Fruit fly (Drosophila melanogaster) whole organism, embryonic: ENCODE measurements around the gene bi.

ENCODE experiments used
- Abd-B ChIP-seq: fragments of 200-800 bp; sonication (Bioruptor generic); optimal IDR thresholded peaks from 2 replicates; lab custom pipeline; 2018; ENCODE audit warnings: missing biosample characterization, mild to moderate bottlenecking, missing genetic modification characterization, moderate library complexity
- Bdp1 ChIP-seq: fragments of 200-800 bp; sonication (Bioruptor generic); optimal IDR thresholded peaks from 3 replicates; lab custom pipeline; 2016; ENCODE audit warnings: missing biosample characterization, missing genetic modification characterization
- CG10321 ChIP-seq: fragments of 200-800 bp; sonication (Bioruptor generic); IDR thresholded peaks from 2 replicates; pipeline ENCODE4 v1.3.6; 2022; ENCODE audit warnings: missing biosample characterization, missing genetic modification characterization
- CG11723 ChIP-seq: fragments of 200-800 bp; sonication (Bioruptor generic); optimal IDR thresholded peaks from 2 replicates; lab custom pipeline; 2017; ENCODE audit warnings: missing biosample characterization, mild to moderate bottlenecking, missing genetic modification characterization
- CG12391 ChIP-seq: fragments of 200-800 bp; sonication (Bioruptor generic); optimal IDR thresholded peaks from 3 replicates; lab custom pipeline; 2018; ENCODE audit warnings: missing biosample characterization, mild to moderate bottlenecking, missing genetic modification characterization, moderate library complexity
- CG12744 ChIP-seq: fragments of 200-800 bp; sonication (Bioruptor generic); optimal IDR thresholded peaks from 2 replicates; lab custom pipeline; 2016; ENCODE audit warnings: missing biosample characterization, missing genetic modification characterization
- CG14710 ChIP-seq: fragments of 200-800 bp; sonication (Bioruptor generic); optimal IDR thresholded peaks from 3 replicates; lab custom pipeline; 2019; ENCODE audit warnings: missing biosample characterization, mild to moderate bottlenecking, missing genetic modification characterization, moderate library complexity
- CG17328 ChIP-seq: fragments of 200-800 bp; sonication (Bioruptor generic); IDR thresholded peaks from 2 replicates; pipeline ENCODE4 v1.3.6; 2022; ENCODE audit warnings: missing biosample characterization, missing genetic modification characterization
- CG17829 ChIP-seq: fragments of 200-800 bp; optimal IDR thresholded peaks from 2 replicates; lab custom pipeline; 2019; ENCODE audit warnings: missing biosample characterization, mild to moderate bottlenecking, missing genetic modification characterization, moderate library complexity
- CG18476 ChIP-seq: fragments of 200-800 bp; sonication (Bioruptor generic); optimal IDR thresholded peaks from 2 replicates; lab custom pipeline; 2016; ENCODE audit warnings: missing biosample characterization, mild to moderate bottlenecking, missing genetic modification characterization
- CG2116 ChIP-seq: fragments of 200-800 bp; sonication (Bioruptor generic); optimal IDR thresholded peaks from 3 replicates; lab custom pipeline; 2018; ENCODE audit warnings: missing biosample characterization, mild to moderate bottlenecking, missing genetic modification characterization
- CG2129 ChIP-seq: fragments of 200-800 bp; sonication (Bioruptor generic); IDR thresholded peaks from 2 replicates; pipeline ENCODE4 v1.3.6; 2022; ENCODE audit warnings: missing biosample characterization, missing genetic modification characterization; ENCODE audit not compliant: partially characterized antibody
- CG2202 ChIP-seq: fragments of 200-800 bp; sonication (Bioruptor generic); optimal IDR thresholded peaks from 2 replicates; lab custom pipeline; 2018; ENCODE audit warnings: missing biosample characterization, mild to moderate bottlenecking, missing genetic modification characterization
- CG2889 ChIP-seq: fragments of 200-800 bp; sonication (Bioruptor generic); IDR thresholded peaks from 3 replicates; pipeline ENCODE4 v1.3.6; 2022; ENCODE audit warnings: missing biosample characterization, missing genetic modification characterization
- CG3847 ChIP-seq: fragments of 200-800 bp; sonication (Bioruptor generic); IDR thresholded peaks from 2 replicates; pipeline ENCODE4 v1.3.6; 2022; ENCODE audit warnings: missing biosample characterization, missing genetic modification characterization
- CG4328 ChIP-seq: fragments of 200-800 bp; sonication (Bioruptor generic); optimal IDR thresholded peaks from 3 replicates; lab custom pipeline; 2017; ENCODE audit warnings: missing biosample characterization, missing genetic modification reagents, missing genetic modification characterization
- CG43689 ChIP-seq: fragments of 200-800 bp; sonication (Bioruptor generic); IDR thresholded peaks from 2 replicates; pipeline ENCODE4 v1.3.6; 2022; ENCODE audit warnings: missing biosample characterization, missing genetic modification characterization
- CG4404 ChIP-seq: fragments of 200-800 bp; sonication (Bioruptor generic); IDR thresholded peaks from 2 replicates; pipeline ENCODE4 v1.3.6; 2022; ENCODE audit warnings: missing biosample characterization, missing genetic modification characterization
- CG5180 ChIP-seq: fragments of 200-800 bp; sonication (Bioruptor generic); optimal IDR thresholded peaks from 3 replicates; lab custom pipeline; 2017; ENCODE audit warnings: missing biosample characterization, missing genetic modification characterization, mild to moderate bottlenecking, moderate library complexity, missing genetic modification reagents
- CG6254 ChIP-seq: fragments of 200-800 bp; sonication (Bioruptor generic); optimal IDR thresholded peaks from 3 replicates; lab custom pipeline; 2017; ENCODE audit warnings: mild to moderate bottlenecking, missing biosample characterization, missing genetic modification reagents, missing genetic modification characterization
- CG6683 ChIP-seq: fragments of 200-800 bp; sonication (Bioruptor generic); optimal IDR thresholded peaks from 2 replicates; lab custom pipeline; 2017; ENCODE audit warnings: missing biosample characterization, mild to moderate bottlenecking, missing genetic modification characterization, missing genetic modification reagents
- CG6765 ChIP-seq: fragments of 200-800 bp; sonication (Bioruptor generic); optimal IDR thresholded peaks from 3 replicates; lab custom pipeline; 2017; ENCODE audit warnings: missing biosample characterization, mild to moderate bottlenecking, missing genetic modification characterization
- CG9215 ChIP-seq: fragments of 200-800 bp; sonication (Bioruptor generic); IDR thresholded peaks from 2 replicates; pipeline ENCODE4 v1.3.6; 2022; ENCODE audit warnings: missing biosample characterization, missing genetic modification characterization
- CG9797 ChIP-seq: fragments of 200-800 bp; sonication (Bioruptor generic); optimal IDR thresholded peaks from 3 replicates; lab custom pipeline; 2018; ENCODE audit warnings: missing biosample characterization, mild to moderate bottlenecking, missing genetic modification characterization
- Chrac-16 ChIP-seq: fragments of 200-800 bp; sonication (Bioruptor generic); optimal IDR thresholded peaks from 3 replicates; lab custom pipeline; 2016; ENCODE audit warnings: missing biosample characterization, missing genetic modification characterization
- Eip74EF ChIP-seq, 2 experiments: fragments of 200-800 bp in 1 of 2; fragments of >200 bp in 1 of 2; sonication (Bioruptor generic) in 1 of 2; optimal IDR thresholded peaks; 2 replicates each; lab custom pipeline; 2017 to 2019; ENCODE audit warnings: missing biosample characterization in 2 of 2, missing genetic modification characterization in 2 of 2, mild to moderate bottlenecking in 1 of 2, moderate library complexity in 1 of 2
- Fer2 ChIP-seq: fragments of 200-800 bp; sonication (Bioruptor generic); optimal IDR thresholded peaks from 2 replicates; lab custom pipeline; 2018; ENCODE audit warnings: missing biosample characterization, mild to moderate bottlenecking, missing genetic modification characterization, moderate library complexity
- H15 ChIP-seq: fragments of 200-800 bp; sonication (Bioruptor generic); IDR thresholded peaks from 3 replicates; pipeline ENCODE4 v1.3.6; 2022; ENCODE audit warnings: missing biosample characterization, missing genetic modification characterization
- NFAT ChIP-seq: fragments of 200-800 bp; sonication (Bioruptor generic); IDR thresholded peaks from 2 replicates; pipeline ENCODE4 v1.3.6; 2022; ENCODE audit warnings: missing biosample characterization, missing genetic modification characterization
- Oaz ChIP-seq: fragments of 200-800 bp; sonication (Bioruptor generic); IDR thresholded peaks from 2 replicates; pipeline ENCODE4 v1.3.6; 2022; ENCODE audit warnings: missing biosample characterization, missing genetic modification characterization
- Oli ChIP-seq: fragments of 200-800 bp; sonication (Bioruptor generic); optimal IDR thresholded peaks from 2 replicates; lab custom pipeline; 2018; ENCODE audit warnings: missing biosample characterization, mild to moderate bottlenecking, missing genetic modification characterization, moderate library complexity
- Rx ChIP-seq: fragments of 200-800 bp; sonication (Bioruptor generic); IDR thresholded peaks from 2 replicates; pipeline ENCODE4 v1.3.6; 2022; ENCODE audit warnings: missing biosample characterization, missing genetic modification characterization
- ase ChIP-seq: fragments of 200-800 bp; sonication (Bioruptor generic); IDR thresholded peaks from 3 replicates; pipeline ENCODE4 v1.3.6; 2022; ENCODE audit warnings: missing biosample characterization, missing genetic modification characterization
- az2 ChIP-seq: fragments of 200-800 bp; sonication (Bioruptor generic); optimal IDR thresholded peaks from 3 replicates; lab custom pipeline; 2016; ENCODE audit warnings: missing biosample characterization, missing genetic modification characterization
- cg ChIP-seq: fragments of 200-800 bp; sonication (Bioruptor generic); optimal IDR thresholded peaks from 3 replicates; lab custom pipeline; 2019; ENCODE audit warnings: missing biosample characterization, mild to moderate bottlenecking, missing genetic modification characterization, moderate library complexity
- dan ChIP-seq: fragments of 200-800 bp; sonication (Bioruptor generic); IDR thresholded peaks from 2 replicates; pipeline ENCODE4 v1.3.6; 2022; ENCODE audit warnings: missing biosample characterization, missing genetic modification characterization
- esg ChIP-seq: fragments of 200-800 bp; sonication (Bioruptor generic); conservative IDR thresholded peaks from 2 replicates; pipeline ENCODE4 v1.3.6; 2022; ENCODE audit warnings: missing biosample characterization, missing genetic modification characterization
- fd102C ChIP-seq: fragments of 200-800 bp; sonication (Bioruptor generic); optimal IDR thresholded peaks from 2 replicates; lab custom pipeline; 2018; ENCODE audit warnings: missing biosample characterization, mild to moderate bottlenecking, missing genetic modification characterization, moderate library complexity
- fu2 ChIP-seq: fragments of 200-800 bp; sonication (Bioruptor generic); optimal IDR thresholded peaks from 2 replicates; lab custom pipeline; 2016; ENCODE audit warnings: missing biosample characterization, missing genetic modification characterization
- gfzf ChIP-seq: fragments of 200-800 bp; sonication (Bioruptor generic); optimal IDR thresholded peaks from 2 replicates; lab custom pipeline; 2016; ENCODE audit warnings: missing biosample characterization, mild to moderate bottlenecking, missing genetic modification characterization, moderate library complexity
- h ChIP-seq: fragments of >200 bp; optimal IDR thresholded peaks from 2 replicates; lab custom pipeline; 2017
- hth ChIP-seq: fragments of >200 bp; optimal IDR thresholded peaks from 2 replicates; lab custom pipeline; 2017; ENCODE audit warnings: inconsistent platforms
- jumu ChIP-seq: fragments of 200-800 bp; sonication (Bioruptor generic); optimal IDR thresholded peaks from 3 replicates; lab custom pipeline; 2016; ENCODE audit warnings: missing biosample characterization, missing genetic modification characterization
- odd ChIP-seq: fragments of 200-800 bp; sonication (Bioruptor generic); optimal IDR thresholded peaks from 2 replicates; lab custom pipeline; 2017; ENCODE audit warnings: missing biosample characterization, mild to moderate bottlenecking, missing genetic modification characterization
- pan ChIP-seq, 4 experiments: fragments of >200 bp in 3 of 4; fragments of 200-800 bp in 1 of 4; sonication (Bioruptor generic) in 1 of 4; optimal IDR thresholded peaks in 3 of 4; IDR thresholded peaks in 1 of 4; 2 replicates each; pipeline versions ENCODE4 v1.3.6 to Lab custom; 2017 to 2022; ENCODE audit warnings: missing biosample characterization in 2 of 4, missing genetic modification characterization in 2 of 4, mixed read lengths in 1 of 4
- ro ChIP-seq: fragments of 200-800 bp; sonication (Bioruptor generic); IDR thresholded peaks from 2 replicates; pipeline ENCODE4 v1.3.6; 2022; ENCODE audit warnings: missing biosample characterization, missing genetic modification characterization
- so ChIP-seq: fragments of 200-800 bp; sonication (Bioruptor generic); IDR thresholded peaks from 3 replicates; pipeline ENCODE4 v1.3.6; 2022; ENCODE audit warnings: missing biosample characterization, missing genetic modification characterization
- ttk ChIP-seq: fragments of 200-800 bp; sonication (Bioruptor generic); IDR thresholded peaks from 2 replicates; pipeline ENCODE4 v2.1.2; 2022; ENCODE audit warnings: missing biosample characterization, missing genetic modification characterization
- vnd ChIP-seq: fragments of 200-800 bp; sonication (Bioruptor generic); IDR thresholded peaks from 3 replicates; pipeline ENCODE4 v1.3.6; 2022; ENCODE audit warnings: missing biosample characterization, missing genetic modification characterization; ENCODE audit not compliant: partially characterized antibody
- wdn ChIP-seq: fragments of 200-800 bp; sonication (Bioruptor generic); IDR thresholded peaks from 2 replicates; pipeline ENCODE4 v1.3.6; 2022; ENCODE audit warnings: missing biosample characterization, missing genetic modification characterization

Gene bi

DNA sequence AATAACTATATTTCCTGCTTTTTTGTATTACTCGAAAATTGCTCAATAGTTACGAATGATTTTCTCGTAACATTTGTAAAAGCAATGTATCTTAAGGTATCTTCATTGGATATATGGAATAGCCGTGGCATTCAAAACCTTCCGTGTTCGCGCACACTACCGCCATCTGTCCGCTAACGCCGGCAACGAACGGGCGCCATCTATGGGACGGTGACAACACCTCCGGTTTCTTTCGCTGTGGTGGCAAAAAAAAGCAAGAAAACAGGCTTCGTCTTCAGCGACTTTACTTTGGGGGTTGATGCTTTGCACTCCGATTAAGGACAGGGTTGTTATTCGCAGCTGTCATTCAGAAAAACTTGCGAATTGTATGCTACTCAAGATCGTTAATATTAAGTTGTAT, 94.5 kb downstream of the bi start (continued):
- no peak for TF ChIP-seq pan (optimal IDR thresholded peaks at IDR 0.05; lab: Kevin White, UChicago)
- peak in 1 of 2 experiments; percentile 42 for TF ChIP-seq pan (GFP tag; optimal IDR thresholded peaks at IDR 0.05 in 1 of 2, IDR thresholded peaks at IDR 0.05 in 1 of 2)
- peak; percentile 75 for TF ChIP-seq CG2116 (GFP tag; lab: Kevin White, UChicago)
- TF ChIP-seq esg (GFP tag; lab: Robert Waterston, UW) = no peak
- 0 out of 2 replicates have a peak, but pooled peaks have one; percentile 31 for TF ChIP-seq CG3847 (GFP tag; lab: Robert Waterston, UW)
- peak; percentile 73 for TF ChIP-seq Chrac-16 (GFP tag; lab: Kevin White, UChicago)
- TF ChIP-seq CG43689 (GFP tag; lab: Robert Waterston, UW) = 0 out of 2 replicates have a peak, but pooled peaks have one; percentile 23
- no peak for TF ChIP-seq cg (GFP tag; lab: Kevin White, UChicago)
- TF ChIP-seq ase = peak; percentile 70; the same call in 2 of the 3 replicates
- no peak for TF ChIP-seq CG9797 (GFP tag; lab: Kevin White, UChicago)
- peak; percentile 46 for TF ChIP-seq CG6254
- peak; percentile 84 for TF ChIP-seq CG17328 (GFP tag; lab: Robert Waterston, UW)
- TF ChIP-seq CG4328 = no peak
- 0 out of 3 replicates have a peak, but pooled peaks have one; percentile 18 for TF ChIP-seq CG2889 (GFP tag; lab: Robert Waterston, UW)
- peak; percentile 51 for TF ChIP-seq jumu
- TF ChIP-seq fd102C = peak; percentile 67
- no peak for TF ChIP-seq CG18476 (GFP tag; lab: Kevin White, UChicago)
- TF ChIP-seq Bdp1 (GFP tag; lab: Kevin White, UChicago) = peak; percentile 13
- TF ChIP-seq CG6765 = no peak
- peak; percentile 3 for TF ChIP-seq CG14710
- TF ChIP-seq ro (GFP tag; lab: Robert Waterston, UW) = no peak
- no peak; the same call in 1 of the 2 replicates for TF ChIP-seq CG9215
- no peak for TF ChIP-seq gfzf (GFP tag; lab: Kevin White, UChicago)
- peak; percentile 44; the same call in 1 of the 2 replicates for TF ChIP-seq NFAT (GFP tag; lab: Robert Waterston, UW)
- peak; percentile 35 for TF ChIP-seq CG17829
- no peak for TF ChIP-seq CG6683
- TF ChIP-seq Eip74EF (GFP tag; optimal IDR thresholded peaks at IDR 0.05; lab: Kevin White, UChicago) = no peak
- TF ChIP-seq CG5180 (GFP tag; lab: Kevin White, UChicago) = peak; percentile 33
- no peak for TF ChIP-seq dan (GFP tag; lab: Robert Waterston, UW)
- TF ChIP-seq CG12391 (tag; lab: Kevin White, UChicago) = peak; percentile 34
- peak; percentile 46 for TF ChIP-seq Oli (tag; lab: Kevin White, UChicago)
- TF ChIP-seq CG10321 (GFP tag; lab: Robert Waterston, UW) = no peak
- peak; percentile 65 for TF ChIP-seq h (lab: Kevin White, UChicago)
- no peak for TF ChIP-seq Rx
- TF ChIP-seq wdn = no peak
- no peak for TF ChIP-seq vnd (GFP tag; lab: Robert Waterston, UW)
- TF ChIP-seq ttk (GFP tag; lab: Robert Waterston, UW) = peak; percentile 28; the same call in 1 of the 2 replicates
- TF ChIP-seq Abd-B = no peak
- TF ChIP-seq CG4404 (GFP tag; lab: Robert Waterston, UW) = no peak
- TF ChIP-seq so (GFP tag; lab: Robert Waterston, UW) = 0 out of 3 replicates have a peak, but pooled peaks have one; percentile 43
- peak; percentile 73 for TF ChIP-seq az2 (GFP tag; lab: Kevin White, UChicago)
- TF ChIP-seq H15 (GFP tag; lab: Robert Waterston, UW) = peak; percentile 60; the same call in 2 of the 3 replicates
- no peak for TF ChIP-seq CG12744 (GFP tag; lab: Kevin White, UChicago)
- TF ChIP-seq hth (lab: Kevin White, UChicago) = no peak
- TF ChIP-seq CG2129 (GFP tag; lab: Robert Waterston, UW) = no peak
- peak; percentile 53 for TF ChIP-seq CG2202 (tag; lab: Kevin White, UChicago)
- peak; percentile 8; the same call in 1 of the 2 replicates for TF ChIP-seq Oaz
- TF ChIP-seq odd (GFP tag; lab: Kevin White, UChicago) = peak; percentile 60
- TF ChIP-seq fu2 = no peak
- TF ChIP-seq Fer2 (tag; lab: Kevin White, UChicago) = no peak
- peak; percentile 53 for TF ChIP-seq CG11723
